Worm (Caenorhabditis elegans) whole organism, mixed stage, embryonic: ENCODE measurements around the gene emc-6.
A peak's percentile ranks its signal among the peaks of the same experiment; 100 is the strongest.

Experiments used
- bed-3 ChIP-seq: fragments of 200-800 bp; sonication (Bioruptor generic); optimal IDR thresholded peaks from 3 replicates; lab custom pipeline; 2018; ENCODE audit warnings: mild to moderate bottlenecking, missing genetic modification characterization, moderate library complexity, missing compliant biosample characterization
- ceh-39 ChIP-seq: fragments of 150-350 bp; optimal IDR thresholded peaks from 2 replicates; lab custom pipeline; 2014; ENCODE audit warnings: missing biosample characterization, missing genetic modification characterization
- ceh-43 ChIP-seq: fragments of 200-800 bp; sonication (Bioruptor generic); optimal IDR thresholded peaks from 2 replicates; lab custom pipeline; 2018; ENCODE audit warnings: mild to moderate bottlenecking, missing genetic modification characterization, moderate library complexity, missing compliant biosample characterization
- ceh-83 ChIP-seq: fragments of 200-800 bp; sonication (Bioruptor generic); optimal IDR thresholded peaks from 2 replicates; lab custom pipeline; 2018; ENCODE audit warnings: mild to moderate bottlenecking, missing genetic modification characterization, missing compliant biosample characterization
- ces-1 ChIP-seq: fragments of 150-350 bp; optimal IDR thresholded peaks from 2 replicates; lab custom pipeline; 2014; ENCODE audit warnings: missing biosample characterization, missing genetic modification reagents, missing genetic modification characterization
- cnd-1 ChIP-seq: fragments of 200-800 bp; sonication (Bioruptor generic); optimal IDR thresholded peaks from 2 replicates; lab custom pipeline; 2018; ENCODE audit warnings: mild to moderate bottlenecking, missing genetic modification characterization, missing compliant biosample characterization
- drap-1 ChIP-seq: fragments of 200-800 bp; sonication (Bioruptor generic); optimal IDR thresholded peaks from 3 replicates; lab custom pipeline; 2018; ENCODE audit warnings: mild to moderate bottlenecking, missing genetic modification characterization, missing compliant biosample characterization
- elt-1 ChIP-seq: sonication (generic microtip); optimal IDR thresholded peaks from 2 replicates; lab custom pipeline; 2017; ENCODE audit warnings: missing genetic modification characterization, mild to moderate bottlenecking, missing compliant biosample characterization, antibody characterized with exemption, moderate library complexity, borderline replicate concordance; ENCODE audit not compliant: insufficient read depth
- elt-3 ChIP-seq: fragments of 150-350 bp; optimal IDR thresholded peaks from 2 replicates; lab custom pipeline; 2014; ENCODE audit warnings: missing biosample characterization, missing genetic modification characterization
- flh-1 ChIP-seq: fragments of 200-800 bp; sonication (Bioruptor generic); optimal IDR thresholded peaks from 2 replicates; lab custom pipeline; 2018; ENCODE audit warnings: mild to moderate bottlenecking, missing genetic modification characterization, moderate library complexity, missing compliant biosample characterization
- ham-2 ChIP-seq: fragments of 200-800 bp; sonication (Bioruptor generic); optimal IDR thresholded peaks from 2 replicates; lab custom pipeline; 2018; ENCODE audit warnings: mild to moderate bottlenecking, missing genetic modification characterization, missing compliant biosample characterization
- hlh-1 ChIP-seq: fragments of 150-350 bp; optimal IDR thresholded peaks from 2 replicates; lab custom pipeline; 2014; ENCODE audit warnings: missing biosample characterization, missing genetic modification reagents, missing genetic modification characterization
- lin-13 ChIP-seq: fragments of 150-350 bp; optimal IDR thresholded peaks from 2 replicates; lab custom pipeline; 2014; ENCODE audit warnings: missing biosample characterization, missing genetic modification characterization
- lin-32 ChIP-seq: fragments of 200-800 bp; sonication (Bioruptor generic); optimal IDR thresholded peaks from 2 replicates; lab custom pipeline; 2018; ENCODE audit warnings: mild to moderate bottlenecking, missing genetic modification characterization, missing compliant biosample characterization
- lsy-2 ChIP-seq: fragments of 150-350 bp; optimal IDR thresholded peaks from 2 replicates; lab custom pipeline; 2014; ENCODE audit warnings: missing biosample characterization, missing genetic modification characterization
- mab-5 ChIP-seq: fragments of 150-350 bp; optimal IDR thresholded peaks from 2 replicates; lab custom pipeline; 2014; ENCODE audit warnings: missing biosample characterization, missing genetic modification characterization
- mep-1 ChIP-seq: fragments of 150-350 bp; optimal IDR thresholded peaks from 2 replicates; lab custom pipeline; 2017; ENCODE audit warnings: missing biosample characterization, missing genetic modification reagents, missing genetic modification characterization, inconsistent platforms
- mls-2 ChIP-seq: sonication (generic microtip); optimal IDR thresholded peaks from 2 replicates; lab custom pipeline; 2016; ENCODE audit warnings: mild to moderate bottlenecking, missing genetic modification characterization, moderate library complexity, missing compliant biosample characterization
- nhr-12 ChIP-seq: fragments of 150-350 bp; optimal IDR thresholded peaks from 2 replicates; lab custom pipeline; 2014; ENCODE audit warnings: missing biosample characterization, missing genetic modification characterization
- nhr-2 ChIP-seq: fragments of 150-350 bp; optimal IDR thresholded peaks from 2 replicates; lab custom pipeline; 2014; ENCODE audit warnings: missing biosample characterization, missing genetic modification characterization
- nhr-237 ChIP-seq: fragments of 150-350 bp; optimal IDR thresholded peaks from 2 replicates; lab custom pipeline; 2014; ENCODE audit warnings: missing biosample characterization, missing genetic modification characterization
- nhr-28 ChIP-seq: fragments of 150-350 bp; optimal IDR thresholded peaks from 2 replicates; lab custom pipeline; 2014; ENCODE audit warnings: missing biosample characterization, missing genetic modification characterization
- nhr-76 ChIP-seq: sonication (generic microtip); optimal IDR thresholded peaks from 2 replicates; lab custom pipeline; 2017; ENCODE audit warnings: missing biosample characterization, missing genetic modification characterization
- pha-4 ChIP-seq: fragments of 150-350 bp; optimal IDR thresholded peaks from 2 replicates; lab custom pipeline; 2018; ENCODE audit warnings: missing biosample characterization, missing genetic modification reagents, missing genetic modification characterization
- sem-2 ChIP-seq: fragments of 200-800 bp; sonication (Bioruptor generic); optimal IDR thresholded peaks from 2 replicates; lab custom pipeline; 2018; ENCODE audit warnings: mild to moderate bottlenecking, missing genetic modification characterization, missing compliant biosample characterization
- snpc-4 ChIP-seq: fragments of 150-350 bp; optimal IDR thresholded peaks from 2 replicates; lab custom pipeline; 2014; ENCODE audit warnings: missing biosample characterization, missing genetic modification characterization
- unc-120 ChIP-seq: sonication (generic microtip); optimal IDR thresholded peaks from 2 replicates; lab custom pipeline; 2017; ENCODE audit warnings: missing genetic modification characterization, missing compliant biosample characterization; ENCODE audit not compliant: poor library complexity, severe bottlenecking
- unc-62 ChIP-seq: fragments of 150-350 bp; optimal IDR thresholded peaks from 2 replicates; lab custom pipeline; 2014; ENCODE audit warnings: missing biosample characterization, missing genetic modification reagents, missing genetic modification characterization
- zip-8 ChIP-seq: fragments of 150-350 bp; optimal IDR thresholded peaks from 2 replicates; lab custom pipeline; 2014; ENCODE audit warnings: missing biosample characterization, missing genetic modification characterization
- ztf-11 ChIP-seq: fragments of 150-350 bp; optimal IDR thresholded peaks from 2 replicates; lab custom pipeline; 2014; ENCODE audit warnings: missing biosample characterization, missing genetic modification characterization

Gene emc-6

ce11 chrIV:7726325-7726724 is 16.8 kb upstream of the emc-6 start, which contains the start of gene C50F7.5:
Gene C50F7.5 (plus strand): TSS chrIV:7726719.
- no peak for TF ChIP-seq nhr-28 (tag; lab: Kevin White, UChicago)
- no peak for TF ChIP-seq drap-1 (GFP tag; lab: Kevin White, UChicago)
- no peak for TF ChIP-seq nhr-76 (tag; lab: Kevin White, UChicago)
- TF ChIP-seq snpc-4 (tag; lab: Kevin White, UChicago) = no peak
- no peak for TF ChIP-seq bed-3 (GFP tag; lab: Kevin White, UChicago)
- no peak for TF ChIP-seq nhr-237
- no peak for TF ChIP-seq ceh-83 (GFP tag; lab: Kevin White, UChicago)
- no peak for TF ChIP-seq zip-8 (tag; lab: Kevin White, UChicago)
- TF ChIP-seq lsy-2 (tag; lab: Kevin White, UChicago) = no peak
- TF ChIP-seq elt-3 (tag; lab: Kevin White, UChicago) = no peak
- no peak for TF ChIP-seq flh-1 (GFP tag; lab: Kevin White, UChicago)
- TF ChIP-seq ceh-43 (GFP tag; lab: Kevin White, UChicago) = no peak
- no peak for TF ChIP-seq ceh-39 (tag; lab: Kevin White, UChicago)
- TF ChIP-seq ztf-11 = no peak

ce11 chrIV:7724912-7725311 is 15.4 kb upstream of the emc-6 start:
- TF ChIP-seq ceh-83 (GFP tag; lab: Kevin White, UChicago) (no peak), pha-4 (tag; lab: Kevin White, UChicago) (no peak), lin-32 (GFP tag; lab: Kevin White, UChicago) (no peak), drap-1 (GFP tag; lab: Kevin White, UChicago) (no peak), mep-1 (no peak), nhr-237 (no peak), zip-8 (tag; lab: Kevin White, UChicago) (no peak), nhr-28 (tag; lab: Kevin White, UChicago) (no peak), unc-120 (tag; lab: Kevin White, UChicago) (no peak), hlh-1 (tag; lab: Kevin White, UChicago) (no peak), snpc-4 (tag; lab: Kevin White, UChicago) (no peak), ceh-43 (GFP tag; lab: Kevin White, UChicago) (no peak), ces-1 (GFP tag; lab: Kevin White, UChicago) (no peak)

ce11 chrIV:7723555-7723954 is 14.0 kb upstream of the emc-6 start:
- TF ChIP-seq mab-5 (tag; lab: Kevin White, UChicago) (peak; percentile 5), unc-62 (GFP tag; lab: Kevin White, UChicago) (peak; percentile 95), lin-13 (tag; lab: Kevin White, UChicago) (no peak)

- TF ChIP-seq ceh-43 (GFP tag; lab: Kevin White, UChicago) = no peak
- no peak for TF ChIP-seq elt-3 (tag; lab: Kevin White, UChicago)
- no peak for TF ChIP-seq flh-1 (GFP tag; lab: Kevin White, UChicago)
- no peak for TF ChIP-seq sem-2 (GFP tag; lab: Kevin White, UChicago)
- TF ChIP-seq mls-2 (tag; lab: Kevin White, UChicago) = no peak
- no peak for TF ChIP-seq bed-3 (GFP tag; lab: Kevin White, UChicago)
- TF ChIP-seq cnd-1 (tag; lab: Kevin White, UChicago) = no peak
- no peak for TF ChIP-seq nhr-76 (tag; lab: Kevin White, UChicago)
- no peak for TF ChIP-seq nhr-2
Observed at ce11 chrIV:7722806-7723205, 13.3 kb upstream of the emc-6 start, which contains the start of gene C50F7.6. Gene C50F7.6 (minus strand): TSS chrIV:7723199.

ce11 chrIV:7717916-7718315 is 8.4 kb upstream of the emc-6 start, which contains the start of gene F33D4.6:
Gene F33D4.6 (minus strand): TSS chrIV:7718016.
- no peak for TF ChIP-seq ceh-83 (GFP tag; lab: Kevin White, UChicago)
- TF ChIP-seq snpc-4 (tag; lab: Kevin White, UChicago) = no peak
- TF ChIP-seq mep-1 = no peak
- TF ChIP-seq ces-1 (GFP tag; lab: Kevin White, UChicago) = no peak
- no peak for TF ChIP-seq elt-3 (tag; lab: Kevin White, UChicago)
- TF ChIP-seq cnd-1 (tag; lab: Kevin White, UChicago) = no peak
- TF ChIP-seq ham-2 (GFP tag; lab: Kevin White, UChicago) = no peak
- TF ChIP-seq mab-5 (tag; lab: Kevin White, UChicago) = no peak
- no peak for TF ChIP-seq nhr-237
- no peak for TF ChIP-seq sem-2 (GFP tag; lab: Kevin White, UChicago)
- no peak for TF ChIP-seq mls-2 (tag; lab: Kevin White, UChicago)
- TF ChIP-seq ceh-43 (GFP tag; lab: Kevin White, UChicago) = no peak
- no peak for TF ChIP-seq nhr-12 (tag; lab: Kevin White, UChicago)
- no peak for TF ChIP-seq nhr-76 (tag; lab: Kevin White, UChicago)
- no peak for TF ChIP-seq ceh-39 (tag; lab: Kevin White, UChicago)
- no peak for TF ChIP-seq flh-1 (GFP tag; lab: Kevin White, UChicago)
- TF ChIP-seq lin-32 (GFP tag; lab: Kevin White, UChicago) = no peak
- no peak for TF ChIP-seq elt-1 (tag; lab: Kevin White, UChicago)
- TF ChIP-seq, all 35 proteins: peak for 0
